Fruit fly (Drosophila melanogaster) Kc167 (cell line): ENCODE measurements around the gene Usp47.

Source experiments
- Myc ChIP-seq: fragments of >200 bp; optimal IDR thresholded peaks from 2 replicates; lab custom pipeline; 2017; ENCODE audit warnings: missing external identifiers
- h ChIP-seq: fragments of >200 bp; optimal IDR thresholded peaks from 3 replicates; lab custom pipeline; 2018; ENCODE audit warnings: missing external identifiers
- insv ChIP-seq: fragments of >200 bp; optimal IDR thresholded peaks from 3 replicates; lab custom pipeline; 2018; ENCODE audit warnings: missing external identifiers
- psq ChIP-seq: fragments of >200 bp; optimal IDR thresholded peaks from 2 replicates; lab custom pipeline; 2017; ENCODE audit warnings: missing external identifiers
- ttk ChIP-seq: sonication (Bioruptor generic); optimal IDR thresholded peaks from 2 replicates; lab custom pipeline; 2017; ENCODE audit warnings: missing external identifiers

DNA sequence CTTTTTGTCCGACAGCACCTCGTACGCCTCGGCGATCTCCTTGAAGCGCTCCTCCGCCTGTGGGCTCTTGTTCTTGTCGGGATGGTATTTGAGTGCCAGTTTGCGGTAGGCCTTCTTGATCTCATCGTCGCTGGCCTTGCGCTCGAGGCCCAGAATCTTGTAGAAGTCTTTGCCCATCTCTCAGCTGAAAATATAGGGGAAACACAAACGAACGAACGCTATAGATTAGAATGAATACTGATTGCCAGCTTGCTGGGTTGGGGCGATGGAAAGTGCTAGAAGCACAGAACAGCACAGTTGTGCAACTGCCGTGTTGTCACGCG is 1.4 kb upstream of the Usp47 start:
- TF ChIP-seq Myc: no peak
- no peak for TF ChIP-seq insv
- TF ChIP-seq h (lab: Kevin White, UChicago): no peak
- no peak for TF ChIP-seq psq (lab: Kevin White, UChicago)
- TF ChIP-seq ttk (lab: Kevin White, UChicago): no peak
